Worm (Caenorhabditis elegans): Measurements from ENCODE around the gene ptr-6.

ptr-6 gene

ce11 chrII:5246791-5247361, at the start of gene ptr-6:
Gene ptr-6 (minus strand): TSS chrII:5246837.
- TF ChIP-seq ztf-11 (tag; optimal IDR thresholded peaks at IDR 0.05) (no peak), snpc-4 (tag; optimal IDR thresholded peaks at IDR 0.05) (no peak), lin-13 (tag; optimal IDR thresholded peaks at IDR 0.05) (no peak), mab-5 (tag; optimal IDR thresholded peaks at IDR 0.05) (no peak), nhr-12 (tag; optimal IDR thresholded peaks at IDR 0.05) (no peak), nhr-2 (tag; optimal IDR thresholded peaks at IDR 0.05) (no peak), blmp-1 (tag; optimal IDR thresholded peaks at IDR 0.05) (no peak), elt-1 (tag; optimal IDR thresholded peaks at IDR 0.05; ENCODE audit: borderline replicate concordance, insufficient read depth) (no peak), ceh-83 (GFP tag; optimal IDR thresholded peaks at IDR 0.05) (no peak), unc-120 (tag; optimal IDR thresholded peaks at IDR 0.05; ENCODE audit: poor library complexity, severe bottlenecking) (no peak), zip-8 (tag; optimal IDR thresholded peaks at IDR 0.05) (no peak), nhr-237 (tag; optimal IDR thresholded peaks at IDR 0.05) (no peak), unc-39 (tag; optimal IDR thresholded peaks at IDR 0.05) (no peak), nhr-76 (tag; optimal IDR thresholded peaks at IDR 0.05) (no peak), lsy-2 (tag; optimal IDR thresholded peaks at IDR 0.05) (no peak), mep-1 (tag; optimal IDR thresholded peaks at IDR 0.05) (no peak), ceh-43 (GFP tag; optimal IDR thresholded peaks at IDR 0.05) (no peak)

ce11 chrII:5293287-5293850, 46.7 kb upstream of the ptr-6 start, which contains the start of gene ZK622.1:
Gene ZK622.1 (plus strand): TSS chrII:5293800.
- TF ChIP-seq cnd-1 (tag; optimal IDR thresholded peaks at IDR 0.05) (peak; percentile 75), pha-4 (tag; optimal IDR thresholded peaks at IDR 0.05) (no peak), ztf-11 (tag; optimal IDR thresholded peaks at IDR 0.05) (no peak), ceh-39 (tag; optimal IDR thresholded peaks at IDR 0.05) (no peak), nhr-237 (tag; optimal IDR thresholded peaks at IDR 0.05) (no peak), sem-2 (GFP tag; optimal IDR thresholded peaks at IDR 0.05) (peak; percentile 62), unc-120 (tag; optimal IDR thresholded peaks at IDR 0.05; ENCODE audit: poor library complexity, severe bottlenecking) (peak; percentile 39), ceh-83 (GFP tag; optimal IDR thresholded peaks at IDR 0.05) (peak; percentile 79), nhr-12 (tag; optimal IDR thresholded peaks at IDR 0.05) (no peak), mls-2 (tag; optimal IDR thresholded peaks at IDR 0.05) (peak; percentile 71), nhr-76 (tag; optimal IDR thresholded peaks at IDR 0.05) (no peak), ces-1 (GFP tag; optimal IDR thresholded peaks at IDR 0.05) (no peak), tbx-8 (GFP tag; optimal IDR thresholded peaks at IDR 0.05) (no peak), snpc-4 (tag; optimal IDR thresholded peaks at IDR 0.05) (no peak), hlh-1 (tag; optimal IDR thresholded peaks at IDR 0.05) (no peak), bed-3 (GFP tag; optimal IDR thresholded peaks at IDR 0.05) (peak; percentile 45), mep-1 (tag; optimal IDR thresholded peaks at IDR 0.05) (no peak), zip-8 (tag; optimal IDR thresholded peaks at IDR 0.05) (no peak), ceh-43 (GFP tag; optimal IDR thresholded peaks at IDR 0.05) (peak; percentile 35), flh-1 (GFP tag; optimal IDR thresholded peaks at IDR 0.05) (peak; percentile 29), lin-13 (tag; optimal IDR thresholded peaks at IDR 0.05) (no peak), elt-3 (tag; optimal IDR thresholded peaks at IDR 0.05) (no peak), unc-39 (tag; optimal IDR thresholded peaks at IDR 0.05) (no peak), sptf-1 (tag; optimal IDR thresholded peaks at IDR 0.05) (peak; percentile 52), lin-32 (GFP tag; optimal IDR thresholded peaks at IDR 0.05) (peak; percentile 7), nhr-28 (tag; optimal IDR thresholded peaks at IDR 0.05) (no peak), drap-1 (GFP tag; optimal IDR thresholded peaks at IDR 0.05) (peak; percentile 74), mab-5 (tag; optimal IDR thresholded peaks at IDR 0.05) (no peak), unc-62 (GFP tag; optimal IDR thresholded peaks at IDR 0.05) (no peak), elt-1 (tag; optimal IDR thresholded peaks at IDR 0.05; ENCODE audit: borderline replicate concordance, insufficient read depth) (no peak), blmp-1 (tag; optimal IDR thresholded peaks at IDR 0.05) (no peak), M03D4.4 (tag; optimal IDR thresholded peaks at IDR 0.05) (peak; percentile 72), nhr-2 (tag; optimal IDR thresholded peaks at IDR 0.05) (no peak), lsy-2 (tag; optimal IDR thresholded peaks at IDR 0.05) (no peak), ham-2 (GFP tag; optimal IDR thresholded peaks at IDR 0.05) (peak; percentile 44)

ce11 chrII:5292226-5292752, 45.7 kb upstream of the ptr-6 start, which contains the start of gene ZK622.4:
Gene ZK622.4 (plus strand): TSS chrII:5292702.
- TF ChIP-seq nhr-28 (tag; optimal IDR thresholded peaks at IDR 0.05), result peak; percentile 80
- TF ChIP-seq elt-1 (tag; optimal IDR thresholded peaks at IDR 0.05; ENCODE audit: borderline replicate concordance, insufficient read depth), result no peak
- peak; percentile 69 for TF ChIP-seq mep-1 (tag; optimal IDR thresholded peaks at IDR 0.05)
- TF ChIP-seq ceh-83 (GFP tag; optimal IDR thresholded peaks at IDR 0.05), result peak; percentile 87
- TF ChIP-seq nhr-237 (tag; optimal IDR thresholded peaks at IDR 0.05), result peak; percentile 49
- peak; percentile 81 for TF ChIP-seq ceh-43 (GFP tag; optimal IDR thresholded peaks at IDR 0.05)
- TF ChIP-seq ztf-11 (tag; optimal IDR thresholded peaks at IDR 0.05), result peak; percentile 20
- no peak for TF ChIP-seq nhr-76 (tag; optimal IDR thresholded peaks at IDR 0.05)
- peak; percentile 91 for TF ChIP-seq unc-120 (tag; optimal IDR thresholded peaks at IDR 0.05; ENCODE audit: poor library complexity, severe bottlenecking)
- TF ChIP-seq cnd-1 (tag; optimal IDR thresholded peaks at IDR 0.05), result peak; percentile 90
- peak; percentile 5 for TF ChIP-seq pha-4 (tag; optimal IDR thresholded peaks at IDR 0.05)
- TF ChIP-seq hlh-1 (tag; optimal IDR thresholded peaks at IDR 0.05), result no peak
- peak; percentile 93 for TF ChIP-seq sptf-1 (tag; optimal IDR thresholded peaks at IDR 0.05)
- TF ChIP-seq tbx-8 (GFP tag; optimal IDR thresholded peaks at IDR 0.05), result peak; percentile 77
- TF ChIP-seq nhr-2 (tag; optimal IDR thresholded peaks at IDR 0.05), result no peak
- peak; percentile 78 for TF ChIP-seq lin-32 (GFP tag; optimal IDR thresholded peaks at IDR 0.05)
- no peak for TF ChIP-seq mab-5 (tag; optimal IDR thresholded peaks at IDR 0.05)
- peak; percentile 88 for TF ChIP-seq M03D4.4 (tag; optimal IDR thresholded peaks at IDR 0.05)
- TF ChIP-seq unc-39 (tag; optimal IDR thresholded peaks at IDR 0.05), result no peak
- TF ChIP-seq elt-3 (tag; optimal IDR thresholded peaks at IDR 0.05), result no peak
- TF ChIP-seq ceh-39 (tag; optimal IDR thresholded peaks at IDR 0.05), result no peak
- TF ChIP-seq blmp-1 (tag; optimal IDR thresholded peaks at IDR 0.05), result peak; percentile 8
- TF ChIP-seq lsy-2 (tag; optimal IDR thresholded peaks at IDR 0.05), result no peak
- peak; percentile 89 for TF ChIP-seq drap-1 (GFP tag; optimal IDR thresholded peaks at IDR 0.05)
- TF ChIP-seq ces-1 (GFP tag; optimal IDR thresholded peaks at IDR 0.05), result peak; percentile 27
- TF ChIP-seq unc-62 (GFP tag; optimal IDR thresholded peaks at IDR 0.05), result peak; percentile 46
- TF ChIP-seq nhr-12 (tag; optimal IDR thresholded peaks at IDR 0.05), result no peak
- no peak for TF ChIP-seq snpc-4 (tag; optimal IDR thresholded peaks at IDR 0.05)
- peak; percentile 84 for TF ChIP-seq sem-2 (GFP tag; optimal IDR thresholded peaks at IDR 0.05)
- TF ChIP-seq mls-2 (tag; optimal IDR thresholded peaks at IDR 0.05), result peak; percentile 90
- TF ChIP-seq ham-2 (GFP tag; optimal IDR thresholded peaks at IDR 0.05), result peak; percentile 91
- peak; percentile 71 for TF ChIP-seq bed-3 (GFP tag; optimal IDR thresholded peaks at IDR 0.05)
- peak; percentile 62 for TF ChIP-seq flh-1 (GFP tag; optimal IDR thresholded peaks at IDR 0.05)
- no peak for TF ChIP-seq zip-8 (tag; optimal IDR thresholded peaks at IDR 0.05)
- TF ChIP-seq lin-13 (tag; optimal IDR thresholded peaks at IDR 0.05), result no peak
